Fruit fly (Drosophila melanogaster) whole organism, prepupa: ENCODE results near the gene Lgr3.

Source experiments
- CG10669 ChIP-seq: fragments of 200-800 bp; sonication (Bioruptor generic); optimal IDR thresholded peaks from 3 replicates; lab custom pipeline; 2018; ENCODE audit warnings: missing biosample characterization, mild to moderate bottlenecking, missing genetic modification characterization, moderate library complexity
- CG11762 ChIP-seq: fragments of 200-800 bp; sonication (Bioruptor generic); optimal IDR thresholded peaks from 3 replicates; lab custom pipeline; 2016; ENCODE audit warnings: missing biosample characterization, missing genetic modification characterization; ENCODE audit not compliant: insufficient read depth
- CG15336 ChIP-seq: fragments of 200-800 bp; sonication (Bioruptor generic); IDR thresholded peaks from 2 replicates; pipeline ENCODE4 v1.3.6; 2022; ENCODE audit warnings: missing biosample characterization, missing genetic modification characterization
- CG16779 ChIP-seq: fragments of 200-800 bp; sonication (Bioruptor generic); optimal IDR thresholded peaks from 3 replicates; lab custom pipeline; 2017; ENCODE audit warnings: missing biosample characterization, mild to moderate bottlenecking, missing genetic modification characterization
- CG3032 ChIP-seq: fragments of 200-800 bp; optimal IDR thresholded peaks from 2 replicates; lab custom pipeline; 2019; ENCODE audit warnings: missing biosample characterization, mild to moderate bottlenecking, missing genetic modification characterization, moderate library complexity
- CG3919 ChIP-seq: fragments of 200-800 bp; sonication (Bioruptor generic); optimal IDR thresholded peaks from 3 replicates; lab custom pipeline; 2016; ENCODE audit warnings: missing biosample characterization, missing genetic modification characterization
- CG4318 ChIP-seq: fragments of 200-800 bp; sonication (Bioruptor generic); optimal IDR thresholded peaks from 3 replicates; lab custom pipeline; 2017; ENCODE audit warnings: missing biosample characterization, mild to moderate bottlenecking, missing genetic modification characterization
- CG6163 ChIP-seq: fragments of 200-800 bp; sonication (Bioruptor generic); IDR thresholded peaks from 3 replicates; pipeline ENCODE4 v1.3.6; 2022; ENCODE audit warnings: missing biosample characterization, missing genetic modification characterization
- CG6276 ChIP-seq: fragments of 200-800 bp; sonication (Bioruptor generic); optimal IDR thresholded peaks from 2 replicates; lab custom pipeline; 2017; ENCODE audit warnings: missing biosample characterization, mild to moderate bottlenecking, missing genetic modification characterization
- CG6808 ChIP-seq: fragments of 200-800 bp; sonication (Bioruptor generic); optimal IDR thresholded peaks from 3 replicates; lab custom pipeline; 2017; ENCODE audit warnings: missing biosample characterization, missing genetic modification characterization, mild to moderate bottlenecking, moderate library complexity, missing genetic modification reagents
- CG6854 ChIP-seq: fragments of 200-800 bp; sonication (Bioruptor generic); optimal IDR thresholded peaks from 2 replicates; lab custom pipeline; 2017; ENCODE audit warnings: missing biosample characterization, mild to moderate bottlenecking, missing genetic modification characterization
- CG7368 ChIP-seq: fragments of 200-800 bp; sonication (Bioruptor generic); optimal IDR thresholded peaks from 3 replicates; lab custom pipeline; 2016; ENCODE audit warnings: missing biosample characterization, missing genetic modification characterization
- CG8119 ChIP-seq: fragments of 200-800 bp; sonication (Bioruptor generic); IDR thresholded peaks from 3 replicates; pipeline ENCODE4 v1.3.6; 2022; ENCODE audit warnings: missing biosample characterization, missing genetic modification characterization
- CG8632 ChIP-seq: fragments of 200-800 bp; sonication (Bioruptor generic); optimal IDR thresholded peaks from 3 replicates; lab custom pipeline; 2016; ENCODE audit warnings: missing biosample characterization, missing genetic modification characterization
- Eip75B ChIP-seq: fragments of 200-800 bp; sonication (Bioruptor generic); optimal IDR thresholded peaks from 3 replicates; lab custom pipeline; 2016; ENCODE audit warnings: missing biosample characterization, missing genetic modification characterization
- Eip78C ChIP-seq: fragments of 200-800 bp; sonication (Bioruptor generic); peaks from one replicate; lab custom pipeline; 2016; ENCODE audit warnings: missing biosample characterization, missing genetic modification characterization
- Eip93F ChIP-seq: fragments of 200-800 bp; sonication (Bioruptor generic); optimal IDR thresholded peaks from 2 replicates; lab custom pipeline; 2016; ENCODE audit warnings: missing biosample characterization, mild to moderate bottlenecking, missing genetic modification characterization
- Gug ChIP-seq: fragments of 200-800 bp; sonication (Bioruptor generic); IDR thresholded peaks from 2 replicates; pipeline ENCODE4 v1.3.6; 2022; ENCODE audit warnings: missing biosample characterization, missing genetic modification characterization
- Hr38 ChIP-seq: sonication (Bioruptor generic); optimal IDR thresholded peaks from 2 replicates; lab custom pipeline; 2016; ENCODE audit warnings: missing biosample characterization, missing genetic modification characterization
- Hr39 ChIP-seq: fragments of 200-800 bp; sonication (Bioruptor generic); optimal IDR thresholded peaks from 2 replicates; lab custom pipeline; 2016; ENCODE audit warnings: missing biosample characterization, missing genetic modification characterization
- OdsH ChIP-seq: fragments of 200-800 bp; sonication (Bioruptor generic); optimal IDR thresholded peaks from 3 replicates; lab custom pipeline; 2016; ENCODE audit warnings: missing biosample characterization, missing genetic modification characterization
- Sox15 ChIP-seq: fragments of 200-800 bp; sonication (Bioruptor generic); optimal IDR thresholded peaks from 3 replicates; lab custom pipeline; 2016; ENCODE audit warnings: missing biosample characterization, missing genetic modification characterization
- cyc ChIP-seq: fragments of 200-800 bp; sonication (Bioruptor generic); optimal IDR thresholded peaks from 3 replicates; lab custom pipeline; 2016; ENCODE audit warnings: missing biosample characterization, missing genetic modification characterization
- dsx ChIP-seq: fragments of 200-800 bp; optimal IDR thresholded peaks from 3 replicates; lab custom pipeline; 2019; ENCODE audit warnings: missing biosample characterization, mild to moderate bottlenecking, missing genetic modification characterization, moderate library complexity; ENCODE audit not compliant: poor library complexity, severe bottlenecking
- eg ChIP-seq: fragments of 200-800 bp; sonication (Bioruptor generic); IDR thresholded peaks from 3 replicates; pipeline ENCODE4 v1.3.6; 2022; ENCODE audit warnings: missing biosample characterization, missing genetic modification characterization
- esn ChIP-seq: fragments of 200-800 bp; sonication (Bioruptor generic); optimal IDR thresholded peaks from 2 replicates; lab custom pipeline; 2016; ENCODE audit warnings: missing biosample characterization, mild to moderate bottlenecking, missing genetic modification characterization, moderate library complexity
- fd59A ChIP-seq: fragments of 200-800 bp; sonication (Bioruptor generic); optimal IDR thresholded peaks from 2 replicates; lab custom pipeline; 2017; ENCODE audit warnings: missing biosample characterization, mild to moderate bottlenecking, missing genetic modification characterization, missing genetic modification reagents
- fd85E ChIP-seq: fragments of 200-800 bp; sonication (Bioruptor generic); optimal IDR thresholded peaks from 3 replicates; lab custom pipeline; 2016; ENCODE audit warnings: missing biosample characterization, missing genetic modification characterization
- net ChIP-seq: fragments of 200-800 bp; sonication (Bioruptor generic); optimal IDR thresholded peaks from 3 replicates; lab custom pipeline; 2016; ENCODE audit warnings: missing biosample characterization, missing genetic modification characterization
- salr ChIP-seq, 2 experiments: fragments of 200-800 bp; sonication (Bioruptor generic); optimal IDR thresholded peaks; 3 replicates each; lab custom pipeline; 2016 to 2018; ENCODE audit warnings: missing biosample characterization in 2 of 2, missing genetic modification characterization in 2 of 2, mild to moderate bottlenecking in 1 of 2
- ss ChIP-seq, 2 experiments: fragments of 200-800 bp; sonication (Bioruptor generic); optimal IDR thresholded peaks; 2 replicates in 1 of 2; 3 replicates in 1 of 2; lab custom pipeline; 2017 to 2018; ENCODE audit warnings: mild to moderate bottlenecking in 2 of 2, missing biosample characterization in 2 of 2, missing genetic modification characterization in 2 of 2, moderate library complexity in 1 of 2
- svp ChIP-seq: fragments of 200-800 bp; sonication (Bioruptor generic); peaks from one replicate; lab custom pipeline; 2016; ENCODE audit warnings: missing biosample characterization, missing genetic modification characterization
- topi ChIP-seq: fragments of 200-800 bp; sonication (Bioruptor generic); optimal IDR thresholded peaks from 3 replicates; lab custom pipeline; 2016; ENCODE audit warnings: missing biosample characterization, missing genetic modification characterization

Lgr3 gene

dm6 chr3R:25623800-25624791 lies 41.5 kb upstream of the Lgr3 start, which contains the start of gene Npl4 (continued):
- TF ChIP-seq CG7368 (GFP tag; lab: Kevin White, UChicago) = peak; percentile 9
- TF ChIP-seq topi (GFP tag; lab: Kevin White, UChicago) = no peak
- no peak for TF ChIP-seq ss (GFP tag; optimal IDR thresholded peaks at IDR 0.05; lab: Kevin White, UChicago)
- TF ChIP-seq salr (GFP tag; optimal IDR thresholded peaks at IDR 0.05; lab: Kevin White, UChicago) = peak in 1 of 2 experiments; percentile 49
- TF ChIP-seq CG15336 (GFP tag; lab: Robert Waterston, UW) = peak; percentile 67
- no peak for TF ChIP-seq CG10669 (GFP tag; lab: Kevin White, UChicago)
- TF ChIP-seq CG8119 (GFP tag; lab: Robert Waterston, UW) = peak; percentile 67
- TF ChIP-seq CG6276 = no peak
- TF ChIP-seq OdsH = peak; percentile 44
- peak; percentile 34 for TF ChIP-seq CG3032 (tag; lab: Kevin White, UChicago)
- peak; percentile 65 for TF ChIP-seq svp
- TF ChIP-seq CG3919 (GFP tag; lab: Kevin White, UChicago) = no peak
- peak; percentile 46 for TF ChIP-seq Eip78C (GFP tag; lab: Kevin White, UChicago)
- TF ChIP-seq Eip93F (GFP tag; lab: Kevin White, UChicago) = no peak
- peak; percentile 3 for TF ChIP-seq cyc (GFP tag; lab: Kevin White, UChicago)
- TF ChIP-seq Sox15 (GFP tag; lab: Kevin White, UChicago) = no peak
- no peak for TF ChIP-seq Hr38 (GFP tag; lab: Kevin White, UChicago)

DNA sequence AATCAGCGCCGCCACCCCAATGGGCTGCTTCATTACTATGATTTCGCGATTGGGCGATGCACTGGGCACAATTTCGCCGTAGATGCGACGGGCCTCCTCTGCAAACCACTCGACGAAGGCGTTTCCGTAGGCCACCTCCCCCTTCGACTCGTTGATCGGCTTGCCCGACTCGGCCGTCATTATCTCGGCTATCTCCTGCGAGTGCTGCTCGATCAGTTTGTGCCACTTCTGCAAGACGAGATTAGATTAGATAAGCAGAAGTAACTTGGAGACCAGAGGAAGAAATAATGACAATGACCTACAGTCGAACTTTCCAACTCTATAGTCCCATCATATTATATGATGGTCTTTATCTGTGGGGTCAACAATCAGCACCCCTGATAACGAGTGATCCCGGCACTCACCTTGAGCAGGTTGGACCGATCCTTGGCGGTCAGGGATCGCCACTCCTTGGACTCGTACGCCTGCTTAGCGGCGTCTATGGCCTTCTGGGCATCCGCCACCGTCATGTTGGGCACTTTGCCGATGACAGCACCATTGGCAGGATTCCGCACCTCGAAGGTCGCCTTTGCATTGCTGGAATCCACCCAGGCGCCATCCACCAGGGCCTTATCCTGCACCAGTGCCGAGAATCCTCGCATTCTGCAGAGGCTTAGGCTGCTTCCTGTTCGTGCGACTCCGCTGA lies 39.5 kb upstream of the Lgr3 start:
- TF ChIP-seq svp = peak; percentile 92
- no peak for TF ChIP-seq Hr39
- TF ChIP-seq, all 60 proteins: peak for 1

DNA sequence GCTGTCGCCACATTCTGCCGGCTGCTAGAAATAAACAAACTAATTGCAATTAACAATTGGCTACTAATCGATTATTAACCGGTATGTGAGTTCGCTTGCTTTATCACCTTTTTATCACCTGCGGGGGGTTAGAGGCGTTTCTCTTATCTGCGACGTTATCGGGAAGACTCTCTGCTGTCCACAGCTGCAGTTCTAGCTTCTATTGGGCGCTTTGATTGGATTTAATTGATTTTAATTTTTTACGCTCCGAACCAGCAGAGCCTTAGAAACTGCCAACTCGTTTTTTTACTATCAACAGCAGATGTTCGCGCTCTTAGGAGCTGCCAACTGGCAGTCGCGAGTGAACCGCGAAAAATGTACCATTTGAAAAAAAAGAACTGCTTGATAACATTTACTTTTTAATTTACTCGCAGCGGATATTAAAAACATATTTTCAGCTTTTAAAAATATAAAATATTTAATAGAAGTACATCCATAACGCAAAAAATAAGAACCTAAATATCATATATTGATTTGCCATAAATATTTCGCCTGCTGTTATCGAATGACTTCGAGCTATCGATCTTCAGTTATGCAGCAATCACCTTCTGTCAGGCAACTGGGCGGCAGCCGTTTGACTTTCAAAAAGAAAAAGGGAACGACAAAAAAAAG lies 38.9 kb upstream of the Lgr3 start, which contains the start of gene Ssadh:
TSS of gene Ssadh (minus strand) at position 300 of the 651 bp plus-strand sequence.
- TF ChIP-seq Gug (GFP tag; lab: Robert Waterston, UW) (no peak), Eip78C (GFP tag; lab: Kevin White, UChicago) (peak; percentile 49), eg (GFP tag; lab: Robert Waterston, UW) (no peak), esn (GFP tag; lab: Kevin White, UChicago) (peak; percentile 6), CG6163 (GFP tag; lab: Robert Waterston, UW) (no peak)

DNA sequence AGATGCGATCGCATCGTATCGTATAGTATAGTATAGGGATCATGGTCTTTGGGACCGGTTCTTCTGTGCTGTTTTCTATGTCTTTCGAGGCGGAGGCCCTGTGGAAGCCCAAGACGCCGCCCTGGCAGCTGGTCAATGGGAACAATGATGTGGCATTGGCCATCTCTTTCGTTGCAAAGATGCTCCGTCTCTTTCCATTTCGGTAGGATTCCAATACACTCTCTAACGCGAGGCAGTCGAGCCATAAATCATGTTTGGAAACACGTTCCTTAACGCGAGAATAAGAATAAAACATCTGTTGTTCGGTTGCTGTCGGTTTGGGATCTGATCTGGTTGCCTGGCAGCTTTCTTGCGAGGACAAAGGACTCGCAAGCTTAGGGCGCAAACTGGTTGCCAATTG lies 37.0 kb upstream of the Lgr3 start:
- TF ChIP-seq Eip78C (GFP tag; lab: Kevin White, UChicago) = no peak
- no peak for TF ChIP-seq topi (GFP tag; lab: Kevin White, UChicago)
- TF ChIP-seq dsx (GFP tag; lab: Kevin White, UChicago) = no peak
- no peak for TF ChIP-seq CG16779 (tag; lab: Kevin White, UChicago)
- TF ChIP-seq CG6808 (GFP tag; lab: Kevin White, UChicago) = no peak

dm6 chr3R:25630541-25630940 lies 35.1 kb upstream of the Lgr3 start:
- TF ChIP-seq CG4318 (GFP tag; lab: Kevin White, UChicago) (no peak), Hr39 (no peak), net (GFP tag; lab: Kevin White, UChicago) (no peak), CG8632 (GFP tag; lab: Kevin White, UChicago) (no peak), CG15336 (GFP tag; lab: Robert Waterston, UW) (no peak), fd59A (no peak), Eip75B (no peak), CG6854 (GFP tag; lab: Kevin White, UChicago) (no peak), CG11762 (GFP tag; lab: Kevin White, UChicago) (no peak), fd85E (GFP tag; lab: Kevin White, UChicago) (no peak)
